Worm (Caenorhabditis elegans): ENCODE measurements around the gene W09D10.5.
A peak's percentile ranks its signal among the peaks of the same experiment; 100 is the strongest.

W09D10.5 gene

DNA sequence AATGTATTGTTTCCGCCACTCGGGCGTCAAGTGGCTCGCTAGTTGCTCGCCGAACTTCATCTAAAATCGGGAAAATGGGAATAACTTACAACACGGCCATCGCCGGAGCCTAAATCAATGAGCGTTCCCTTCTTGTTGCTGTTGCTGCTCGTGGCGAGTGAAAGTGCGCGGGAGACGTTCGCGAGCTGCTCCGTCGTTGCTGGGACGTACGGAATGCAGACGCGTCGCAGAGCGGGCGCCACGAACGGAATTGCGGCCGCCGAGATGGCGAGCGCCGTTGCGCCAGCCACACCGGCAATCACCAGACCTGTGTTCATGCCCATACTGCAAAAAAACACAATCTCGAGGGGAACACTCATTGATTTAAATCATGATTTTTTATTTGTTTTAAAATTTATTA is 4.9 kb downstream of the W09D10.5 start (continued):
- TF ChIP-seq madf-8 (GFP tag; conservative IDR thresholded peaks at IDR 0.05) (no peak), lir-1 (GFP tag; conservative IDR thresholded peaks at IDR 0.05) (no peak), C17E4.6 (GFP tag; IDR thresholded peaks at IDR 0.05) (no peak), C06A6.2 (GFP tag; conservative IDR thresholded peaks at IDR 0.05) (peak; percentile 30; the same call in 1 of the 2 replicates), let-607 (tag; optimal IDR thresholded peaks at IDR 0.05) (no peak), sptf-2 (GFP tag; optimal IDR thresholded peaks at IDR 0.05) (no peak), lin-54 (GFP tag; optimal IDR thresholded peaks at IDR 0.05) (no peak), cebp-2 (GFP tag; IDR thresholded peaks at IDR 0.05) (0 out of 2 replicates have a peak, but pooled peaks have one; percentile 43), xnd-1 (tag; optimal IDR thresholded peaks at IDR 0.05) (no peak), zfh-2 (GFP tag; conservative IDR thresholded peaks at IDR 0.05) (peak; percentile 84), madf-10 (tag; optimal IDR thresholded peaks at IDR 0.05) (no peak), nfyb-1 (GFP tag; IDR thresholded peaks at IDR 0.05) (peak; percentile 20; the same call in 1 of the 2 replicates), ccch-3 (GFP tag; optimal IDR thresholded peaks at IDR 0.05) (no peak), B0261.1 (tag; optimal IDR thresholded peaks at IDR 0.05) (no peak), T26A5.8 (tag; optimal IDR thresholded peaks at IDR 0.05) (no peak), lin-35 (GFP tag; optimal IDR thresholded peaks at IDR 0.05) (no peak), hmg-1.2 (GFP tag; IDR thresholded peaks at IDR 0.05) (0 out of 2 replicates have a peak, but pooled peaks have one; percentile 31)

DNA sequence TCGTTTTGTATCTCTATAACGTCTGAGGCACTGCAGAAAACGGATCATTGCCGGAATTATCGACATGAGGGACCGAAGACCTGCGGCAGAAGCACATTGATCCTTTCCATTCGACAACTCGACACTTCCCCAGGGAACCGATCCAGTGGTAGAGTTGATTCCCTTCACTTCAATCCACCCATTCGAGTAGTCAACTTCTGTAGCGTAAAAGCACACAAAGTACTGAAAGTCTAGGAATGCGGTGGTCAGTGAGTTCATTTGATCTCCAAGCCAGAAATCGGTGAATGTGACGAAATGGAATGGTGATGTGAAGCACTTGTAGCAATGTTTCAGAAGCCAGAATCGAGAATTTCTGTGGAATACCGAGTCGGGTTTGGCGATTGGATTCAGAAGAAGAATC is 6.8 kb downstream of the W09D10.5 start:
- no peak for TF ChIP-seq F23B12.7 (tag; optimal IDR thresholded peaks at IDR 0.05; ENCODE audit: insufficient read depth)
- TF ChIP-seq F52B5.7 (tag; optimal IDR thresholded peaks at IDR 0.05): no peak
- TF ChIP-seq F37B4.10 (GFP tag; IDR thresholded peaks at IDR 0.05): no peak
- TF ChIP-seq dpff-1 (tag; optimal IDR thresholded peaks at IDR 0.05): no peak
- TF ChIP-seq xnd-1 (tag; optimal IDR thresholded peaks at IDR 0.05): no peak

DNA sequence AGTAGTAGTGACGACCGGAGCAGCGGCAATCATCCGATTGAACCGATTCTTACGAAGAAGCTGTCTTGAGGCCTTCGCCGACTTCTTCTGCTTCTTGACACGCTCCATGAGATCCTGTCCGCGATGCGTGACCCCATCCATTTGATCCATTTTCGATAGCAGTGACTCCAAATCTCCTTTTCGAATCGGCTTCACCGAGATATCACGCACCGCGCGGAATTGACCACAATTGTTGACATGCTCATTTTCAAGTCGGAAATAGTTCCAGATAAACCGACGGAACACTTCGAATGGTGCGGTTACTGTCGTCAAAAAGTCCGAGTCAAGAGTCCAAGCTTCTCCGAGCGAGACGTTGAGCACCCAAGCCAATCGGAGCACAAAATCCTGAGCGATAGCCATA is 7.5 kb downstream of the W09D10.5 start:
- TF ChIP-seq Y95B8A.8 (GFP tag; IDR thresholded peaks at IDR 0.05) (no peak), xnd-1 (tag; optimal IDR thresholded peaks at IDR 0.05) (no peak), akir-1 (GFP tag; optimal IDR thresholded peaks at IDR 0.05) (no peak), let-526 (GFP tag; IDR thresholded peaks at IDR 0.05) (no peak), F22D6.2 (tag; optimal IDR thresholded peaks at IDR 0.05) (no peak), Y56A3A.18 (GFP tag; IDR thresholded peaks at IDR 0.05) (no peak), mes-4 (tag; optimal IDR thresholded peaks at IDR 0.05) (no peak), aptf-2 (GFP tag; conservative IDR thresholded peaks at IDR 0.05) (no peak), madf-6 (GFP tag; IDR thresholded peaks at IDR 0.05) (no peak), tbx-9 (tag; optimal IDR thresholded peaks at IDR 0.05; ENCODE audit: borderline replicate concordance) (no peak), snpc-1.3 (tag; optimal IDR thresholded peaks at IDR 0.05; ENCODE audit: insufficient read depth) (no peak), unc-62 (GFP tag; optimal IDR thresholded peaks at IDR 0.05) (no peak), F55B11.4 (tag; optimal IDR thresholded peaks at IDR 0.05; ENCODE audit: borderline replicate concordance, insufficient read depth) (no peak)

DNA sequence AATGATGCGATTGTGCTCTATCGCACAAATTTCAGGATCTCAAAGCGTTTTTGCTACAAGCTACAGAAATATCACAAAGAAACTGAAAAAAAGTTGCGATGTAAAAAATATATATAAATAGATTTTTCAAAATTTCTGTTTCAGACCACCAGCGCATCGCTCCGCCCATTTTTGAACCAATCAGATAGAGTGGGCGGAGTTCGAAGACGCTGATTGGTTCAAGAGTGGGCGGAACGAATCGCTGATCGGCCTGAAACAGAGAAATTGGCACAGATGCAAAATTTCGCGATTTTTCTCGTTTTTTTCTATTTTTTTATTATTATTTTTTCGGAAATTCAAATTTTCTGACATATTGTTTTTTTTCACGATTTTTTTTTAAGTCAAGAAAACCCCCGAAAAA is 8.5 kb downstream of the W09D10.5 start:
- TF ChIP-seq B0336.3 (GFP tag; IDR thresholded peaks at IDR 0.05): no peak
- no peak for TF ChIP-seq egl-44 (GFP tag; IDR thresholded peaks at IDR 0.05)
- no peak for TF ChIP-seq attf-3 (GFP tag; conservative IDR thresholded peaks at IDR 0.05)
- no peak for TF ChIP-seq hsf-1 (GFP tag; IDR thresholded peaks at IDR 0.05)
- TF ChIP-seq let-526 (GFP tag; IDR thresholded peaks at IDR 0.05): no peak
- TF ChIP-seq madf-8 (GFP tag; conservative IDR thresholded peaks at IDR 0.05): no peak
- no peak for TF ChIP-seq ekl-4 (GFP tag; IDR thresholded peaks at IDR 0.05)

Data from whole organism, young adult.